Worm (Caenorhabditis elegans) whole organism, young adult: ENCODE measurements around the gene sek-4.
A peak's percentile ranks its signal among the peaks of the same experiment; 100 is the strongest.

Source experiments
- C17E4.6 ChIP-seq: fragments of 200-800 bp; sonication (Bioruptor generic); IDR thresholded peaks from 2 replicates; pipeline ENCODE4 v1.3.6; 2022; ENCODE audit warnings: missing genetic modification reagents, missing genetic modification characterization, missing compliant biosample characterization
- F10E7.11 ChIP-seq: sonication (generic microtip); optimal IDR thresholded peaks from 2 replicates; lab custom pipeline; 2017; ENCODE audit warnings: mild to moderate bottlenecking, missing genetic modification characterization, moderate library complexity, missing compliant biosample characterization
- F55B11.4 ChIP-seq: sonication (generic microtip); optimal IDR thresholded peaks from 2 replicates; lab custom pipeline; 2016; ENCODE audit warnings: missing compliant biosample characterization, missing genetic modification characterization, borderline replicate concordance; ENCODE audit not compliant: insufficient read depth
- T26A5.8 ChIP-seq: sonication (generic microtip); optimal IDR thresholded peaks from 2 replicates; lab custom pipeline; 2016; ENCODE audit warnings: missing genetic modification characterization, missing compliant biosample characterization
- Y56A3A.18 ChIP-seq: fragments of 200-800 bp; sonication (Bioruptor generic); IDR thresholded peaks from 2 replicates; pipeline ENCODE4 v1.3.6; 2022; ENCODE audit warnings: missing genetic modification reagents, missing genetic modification characterization, missing compliant biosample characterization
- Y67H2A.10 ChIP-seq: fragments of 200-800 bp; sonication (Bioruptor generic); conservative IDR thresholded peaks from 2 replicates; pipeline ENCODE4 v1.3.6; 2022; ENCODE audit warnings: missing genetic modification reagents, missing genetic modification characterization, missing compliant biosample characterization
- aptf-3 ChIP-seq: fragments of 200-800 bp; sonication (Bioruptor generic); IDR thresholded peaks from 2 replicates; pipeline ENCODE4 v1.3.6; 2022; ENCODE audit warnings: missing genetic modification characterization, missing compliant biosample characterization
- attf-5 ChIP-seq: fragments of 200-800 bp; sonication (Bioruptor generic); optimal IDR thresholded peaks from 2 replicates; lab custom pipeline; 2018; ENCODE audit warnings: mild to moderate bottlenecking, missing genetic modification characterization, missing compliant biosample characterization
- ccch-3 ChIP-seq: fragments of 200-800 bp; sonication (Bioruptor generic); optimal IDR thresholded peaks from 2 replicates; lab custom pipeline; 2018; ENCODE audit warnings: mild to moderate bottlenecking, missing genetic modification characterization, missing compliant biosample characterization
- cebp-2 ChIP-seq: fragments of 200-800 bp; sonication (Bioruptor generic); IDR thresholded peaks from 2 replicates; pipeline ENCODE4 v1.3.6; 2022; ENCODE audit warnings: missing genetic modification characterization, missing compliant biosample characterization
- die-1 ChIP-seq: sonication (generic microtip); optimal IDR thresholded peaks from 2 replicates; lab custom pipeline; 2016; ENCODE audit warnings: missing genotype, mild to moderate bottlenecking, missing genetic modification characterization, missing compliant biosample characterization
- dpff-1 ChIP-seq: sonication (generic microtip); optimal IDR thresholded peaks from 2 replicates; lab custom pipeline; 2017; ENCODE audit warnings: mild to moderate bottlenecking, missing genetic modification characterization, missing compliant biosample characterization
- dpl-1 ChIP-seq: fragments of 150-350 bp; optimal IDR thresholded peaks from 2 replicates; lab custom pipeline; 2014; ENCODE audit warnings: missing biosample characterization, missing genetic modification reagents, missing genetic modification characterization
- efl-1 ChIP-seq: fragments of 150-350 bp; optimal IDR thresholded peaks from 2 replicates; lab custom pipeline; 2014; ENCODE audit warnings: missing biosample characterization, missing genetic modification reagents, missing genetic modification characterization
- ekl-4 ChIP-seq: fragments of 200-800 bp; sonication (Bioruptor generic); IDR thresholded peaks from 2 replicates; pipeline ENCODE4 v1.3.6; 2022; ENCODE audit warnings: missing genetic modification reagents, missing genetic modification characterization, missing compliant biosample characterization
- ets-4 ChIP-seq: fragments of 200-800 bp; sonication (Bioruptor generic); optimal IDR thresholded peaks from 2 replicates; lab custom pipeline; 2018; ENCODE audit warnings: mild to moderate bottlenecking, missing genetic modification characterization, missing compliant biosample characterization
- gei-17 ChIP-seq: fragments of 200-800 bp; sonication (Bioruptor generic); optimal IDR thresholded peaks from 2 replicates; lab custom pipeline; 2018; ENCODE audit warnings: mild to moderate bottlenecking, missing genetic modification characterization, missing compliant biosample characterization
- him-1 ChIP-seq: sonication (generic microtip); optimal IDR thresholded peaks from 2 replicates; lab custom pipeline; 2016; ENCODE audit warnings: missing genotype, missing genetic modification reagents, missing genetic modification characterization, missing compliant biosample characterization
- hlh-12 ChIP-seq: sonication (generic microtip); optimal IDR thresholded peaks from 2 replicates; lab custom pipeline; 2016; ENCODE audit warnings: missing genetic modification characterization, missing compliant biosample characterization
- hlh-26 ChIP-seq: fragments of 200-800 bp; sonication (Bioruptor generic); conservative IDR thresholded peaks from 2 replicates; pipeline ENCODE4 v1.3.6; 2022; ENCODE audit warnings: missing genetic modification reagents, missing genetic modification characterization, missing compliant biosample characterization
- hrde-1 ChIP-seq: sonication (generic microtip); optimal IDR thresholded peaks from 2 replicates; lab custom pipeline; 2016; ENCODE audit warnings: missing genetic modification characterization, mild to moderate bottlenecking, missing compliant biosample characterization, moderate library complexity, missing genotype, missing genetic modification reagents, borderline replicate concordance
- hsf-1 ChIP-seq: fragments of 200-800 bp; sonication (Bioruptor generic); IDR thresholded peaks from 2 replicates; pipeline ENCODE4 v1.3.6; 2022; ENCODE audit warnings: missing genetic modification reagents, missing genetic modification characterization, missing compliant biosample characterization
- lir-1 ChIP-seq: fragments of 200-800 bp; sonication (Bioruptor generic); conservative IDR thresholded peaks from 2 replicates; pipeline ENCODE4 v1.3.6; 2022; ENCODE audit warnings: missing genetic modification reagents, missing genetic modification characterization, missing compliant biosample characterization
- lsy-27 ChIP-seq: sonication (generic microtip); optimal IDR thresholded peaks from 2 replicates; lab custom pipeline; 2017; ENCODE audit warnings: missing genetic modification characterization, mild to moderate bottlenecking, missing compliant biosample characterization, antibody characterized with exemption, missing genotype, borderline replicate concordance; ENCODE audit not compliant: insufficient read depth
- madf-6 ChIP-seq: fragments of 200-800 bp; sonication (Bioruptor generic); IDR thresholded peaks from 2 replicates; pipeline ENCODE4 v1.3.6; 2022; ENCODE audit warnings: missing genetic modification reagents, missing genetic modification characterization, missing compliant biosample characterization
- mcd-1 ChIP-seq: fragments of 200-800 bp; sonication (Bioruptor generic); IDR thresholded peaks from 2 replicates; pipeline ENCODE4 v1.3.6; 2022; ENCODE audit warnings: missing genetic modification reagents, missing genetic modification characterization, missing compliant biosample characterization
- mel-28 ChIP-seq: sonication (generic microtip); optimal IDR thresholded peaks from 2 replicates; lab custom pipeline; 2016; ENCODE audit warnings: borderline replicate concordance, mild to moderate bottlenecking, missing genetic modification characterization, missing compliant biosample characterization
- nfya-1 ChIP-seq: sonication (generic microtip); optimal IDR thresholded peaks from 2 replicates; lab custom pipeline; 2017; ENCODE audit warnings: antibody characterized with exemption, missing compliant biosample characterization, missing genetic modification characterization, borderline replicate concordance; ENCODE audit not compliant: insufficient read depth
- nhr-179 ChIP-seq: sonication (generic microtip); optimal IDR thresholded peaks from 2 replicates; lab custom pipeline; 2016; ENCODE audit warnings: mild to moderate bottlenecking, missing genetic modification characterization, missing compliant biosample characterization
- pha-4 ChIP-seq: fragments of 150-350 bp; sonication (generic microtip); optimal IDR thresholded peaks from 2 replicates; lab custom pipeline; 2014; ENCODE audit warnings: missing biosample characterization, missing genetic modification reagents, missing genetic modification characterization
- repo-1 ChIP-seq: sonication (generic microtip); optimal IDR thresholded peaks from 2 replicates; lab custom pipeline; 2017; ENCODE audit warnings: mild to moderate bottlenecking, missing genetic modification characterization, missing compliant biosample characterization
- sdz-38 ChIP-seq: sonication (generic microtip); optimal IDR thresholded peaks from 2 replicates; lab custom pipeline; 2016; ENCODE audit warnings: missing genotype, missing genetic modification characterization, missing compliant biosample characterization
- sea-2 ChIP-seq: fragments of 200-800 bp; sonication (Bioruptor generic); IDR thresholded peaks from 2 replicates; pipeline ENCODE4 v1.3.6; 2022; ENCODE audit warnings: missing genetic modification characterization, missing compliant biosample characterization
- snpc-1.3 ChIP-seq: sonication (generic microtip); optimal IDR thresholded peaks from 2 replicates; lab custom pipeline; 2017; ENCODE audit warnings: missing genetic modification characterization, mild to moderate bottlenecking, missing compliant biosample characterization, antibody characterized with exemption, moderate library complexity, missing genotype, missing genetic modification reagents; ENCODE audit not compliant: insufficient read depth
- snpc-4 ChIP-seq, 5 experiments: fragments of 150-350 bp in 1 of 5; sonication (generic microtip) in 4 of 5; optimal IDR thresholded peaks; 2 replicates each; lab custom pipeline; 2014 to 2018; ENCODE audit warnings: missing genetic modification characterization in 5 of 5, missing biosample characterization in 3 of 5, antibody characterized with exemption in 2 of 5, mild to moderate bottlenecking in 2 of 5, missing compliant biosample characterization in 2 of 5, missing genotype in 2 of 5, moderate library complexity in 2 of 5, missing genetic modification reagents in 1 of 5
- somi-1 ChIP-seq: fragments of 200-800 bp; sonication (Bioruptor generic); optimal IDR thresholded peaks from 2 replicates; lab custom pipeline; 2018; ENCODE audit warnings: mild to moderate bottlenecking, missing genetic modification characterization, missing compliant biosample characterization
- tbp1 ChIP-seq: fragments of 200-800 bp; sonication (Bioruptor generic); optimal IDR thresholded peaks from 2 replicates; lab custom pipeline; 2018; ENCODE audit warnings: mild to moderate bottlenecking, missing genetic modification characterization, missing compliant biosample characterization
- tbx-9 ChIP-seq: sonication (generic microtip); optimal IDR thresholded peaks from 2 replicates; lab custom pipeline; 2016; ENCODE audit warnings: borderline replicate concordance, missing genetic modification characterization, inconsistent platforms, missing compliant biosample characterization
- ztf-18 ChIP-seq: sonication (generic microtip); optimal IDR thresholded peaks from 2 replicates; lab custom pipeline; 2016; ENCODE audit warnings: missing genotype, mild to moderate bottlenecking, missing genetic modification characterization, missing compliant biosample characterization
- ztf-25 ChIP-seq: fragments of 200-800 bp; sonication (Bioruptor generic); IDR thresholded peaks from 2 replicates; pipeline ENCODE4 v1.3.6; 2022; ENCODE audit warnings: missing genetic modification reagents, missing genetic modification characterization, missing compliant biosample characterization

sek-4 gene

DNA sequence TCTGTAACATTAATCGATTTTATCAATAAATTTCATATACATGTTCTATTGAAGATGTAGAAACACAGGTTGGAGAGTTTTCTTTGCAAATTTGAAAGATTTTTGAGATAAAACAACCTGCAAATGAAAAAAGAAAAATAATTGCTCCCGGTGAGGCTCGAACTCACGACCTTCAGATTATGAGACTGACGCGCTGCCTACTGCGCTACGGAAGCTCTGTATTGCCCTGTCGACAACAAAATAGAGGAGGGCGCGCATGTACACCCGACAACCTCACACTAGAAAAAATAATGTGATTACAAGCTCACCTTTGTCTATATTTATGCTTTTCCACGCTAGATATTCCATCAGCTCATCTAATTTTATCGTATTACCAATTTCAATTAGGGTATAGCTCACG, 32.4 kb downstream of the sek-4 start (continued):
- no peak for TF ChIP-seq nfya-1 (tag; lab: Kevin White, UChicago)
- TF ChIP-seq C17E4.6 (GFP tag; lab: Robert Waterston, UW) = no peak
- TF ChIP-seq sea-2 (GFP tag; lab: Robert Waterston, UW) = no peak
- no peak for TF ChIP-seq pha-4 (tag; lab: Kevin White, UChicago)
- no peak for TF ChIP-seq tbx-9 (tag; lab: Kevin White, UChicago)
- TF ChIP-seq snpc-4 (GFP tag; optimal IDR thresholded peaks at IDR 0.05; lab: Kevin White, UChicago) = peak; percentile 28
- peak in 2 of 4 experiments; percentile 41 to 68 for TF ChIP-seq snpc-4 (tag; optimal IDR thresholded peaks at IDR 0.05; lab: Kevin White, UChicago)
- TF ChIP-seq F10E7.11 = no peak
- TF ChIP-seq attf-5 (GFP tag; lab: Kevin White, UChicago) = no peak
- TF ChIP-seq madf-6 = no peak
- TF ChIP-seq dpff-1 (tag; lab: Kevin White, UChicago) = no peak
- TF ChIP-seq mel-28 = no peak
- no peak for TF ChIP-seq somi-1 (GFP tag; lab: Kevin White, UChicago)
- TF ChIP-seq ets-4 = no peak
- no peak for TF ChIP-seq hlh-26 (GFP tag; lab: Robert Waterston, UW)
- TF ChIP-seq ztf-25 = 0 out of 2 replicates have a peak, but pooled peaks have one; percentile 51
- peak; percentile 39 for TF ChIP-seq snpc-1.3 (tag; lab: Kevin White, UChicago)
- no peak for TF ChIP-seq gei-17 (GFP tag; lab: Kevin White, UChicago)
- no peak for TF ChIP-seq hsf-1 (GFP tag; lab: Robert Waterston, UW)
- no peak for TF ChIP-seq cebp-2
- TF ChIP-seq hrde-1 = peak; percentile 12
- no peak for TF ChIP-seq T26A5.8 (tag; lab: Kevin White, UChicago)
- TF ChIP-seq mcd-1 (GFP tag; lab: Robert Waterston, UW) = peak; percentile 48
- TF ChIP-seq aptf-3 (GFP tag; lab: Robert Waterston, UW) = 0 out of 2 replicates have a peak, but pooled peaks have one; percentile 48
- TF ChIP-seq ccch-3 = no peak
- no peak for TF ChIP-seq hlh-12 (tag; lab: Kevin White, UChicago)
- peak; percentile 92 for TF ChIP-seq tbp1 (GFP tag; lab: Kevin White, UChicago)
- no peak for TF ChIP-seq repo-1
- TF ChIP-seq him-1 (tag; lab: Kevin White, UChicago) = peak; percentile 92
- TF ChIP-seq ztf-18 = peak; percentile 63
- no peak for TF ChIP-seq lsy-27 (tag; lab: Kevin White, UChicago)
- TF ChIP-seq lir-1 = no peak
- TF ChIP-seq Y56A3A.18 (GFP tag; lab: Robert Waterston, UW) = no peak
- no peak for TF ChIP-seq nhr-179
- no peak for TF ChIP-seq efl-1 (GFP tag; lab: Kevin White, UChicago)
- no peak for TF ChIP-seq ekl-4 (GFP tag; lab: Robert Waterston, UW)
- no peak for TF ChIP-seq F55B11.4 (tag; lab: Kevin White, UChicago)
- no peak for TF ChIP-seq dpl-1 (GFP tag; lab: Kevin White, UChicago)
- TF ChIP-seq sdz-38 (tag; lab: Kevin White, UChicago) = no peak
- peak; percentile 91 for TF ChIP-seq die-1 (tag; lab: Kevin White, UChicago)
- TF ChIP-seq Y67H2A.10 (GFP tag; lab: Robert Waterston, UW) = no peak
